ENCODE assay signal across 2 worm cellular contexts in the genomic region with DNA sequence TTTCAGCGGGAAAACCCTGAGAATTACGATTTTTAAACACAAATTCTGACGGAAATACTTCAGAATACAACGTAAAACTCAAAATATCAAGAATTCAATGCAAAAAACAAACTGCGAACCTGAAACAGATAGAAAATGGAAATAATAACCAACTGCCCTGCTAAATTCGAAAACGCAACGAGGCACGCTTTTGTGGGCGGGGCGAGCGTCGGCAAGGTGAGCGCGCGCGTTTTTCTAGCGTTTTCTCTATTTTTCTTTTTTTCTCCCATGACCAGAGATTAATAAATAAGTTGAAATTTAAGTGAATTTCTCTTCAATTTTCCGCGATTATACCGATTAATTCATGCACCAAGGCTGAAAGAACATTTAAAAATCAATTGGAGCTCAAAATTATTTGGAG.
TF ChIP-seq lines count a peak whose summit lies in the region.

Gene uaf-2, minus strand, starts transcription at position 183 of the 400 bp plus-strand sequence.

TF ChIP-seq in whole organism, L1 larva, 84 proteins besides CTCF, POLR2A, EP300 and RAD21 (continued from another document):
- no peak for TF ChIP-seq ceh-63 (GFP tag; optimal IDR thresholded peaks at IDR 0.05; lab: Kevin White, UChicago)
- peak in 1 of 2 experiments; percentile 52 for TF ChIP-seq lsy-2 (tag; optimal IDR thresholded peaks at IDR 0.05; lab: Kevin White, UChicago)

TF ChIP-seq in whole organism, L4 larva, 104 proteins besides CTCF, POLR2A, EP300 and RAD21 (continued from another document):
- TF ChIP-seq skn-1 (tag; optimal IDR thresholded peaks at IDR 0.05; lab: Kevin White, UChicago): no peak
- no peak for TF ChIP-seq F44E2.7 (GFP tag; IDR thresholded peaks at IDR 0.05; lab: Robert Waterston, UW)
- TF ChIP-seq ces-1 (GFP tag; optimal IDR thresholded peaks at IDR 0.05; lab: Kevin White, UChicago): no peak
- TF ChIP-seq Y5F2A.4 (GFP tag; optimal IDR thresholded peaks at IDR 0.05; lab: Kevin White, UChicago): no peak
- TF ChIP-seq ceh-62 (tag; optimal IDR thresholded peaks at IDR 0.05; lab: Kevin White, UChicago): no peak
- TF ChIP-seq F26F4.8 (GFP tag; conservative IDR thresholded peaks at IDR 0.05; lab: Robert Waterston, UW): no peak
- no peak for TF ChIP-seq egl-43 (GFP tag; IDR thresholded peaks at IDR 0.05; lab: Robert Waterston, UW)
- TF ChIP-seq spr-1 (tag; optimal IDR thresholded peaks at IDR 0.05; lab: Kevin White, UChicago): no peak
- no peak for TF ChIP-seq ceh-20 (GFP tag; IDR thresholded peaks at IDR 0.05; lab: Robert Waterston, UW)
- peak in 1 of 2 experiments; percentile 1 for TF ChIP-seq unc-62 (GFP tag; optimal IDR thresholded peaks at IDR 0.05 in 1 of 2; lab: Kevin White, UChicago)
- TF ChIP-seq unc-62 (tag; optimal IDR thresholded peaks at IDR 0.05; lab: Kevin White, UChicago): no peak
- TF ChIP-seq tag-97 (GFP tag; IDR thresholded peaks at IDR 0.05; lab: Robert Waterston, UW): no peak
- no peak for TF ChIP-seq php-3 (GFP tag; IDR thresholded peaks at IDR 0.05; lab: Robert Waterston, UW)
